Fruit fly (Drosophila melanogaster): Measurements from ENCODE around the gene unk.
A peak's percentile ranks its signal among the peaks of the same experiment; 100 is the strongest.

The unk gene

dm6 chr3R:23177457-23177856, 19.8 kb upstream of the unk start:
- TF ChIP-seq dsf (GFP tag; optimal IDR thresholded peaks at IDR 0.05; ENCODE audit: borderline replicate concordance) (no peak), dl (GFP tag; optimal IDR thresholded peaks at IDR 0.05; ENCODE audit: insufficient read depth in 1 of 2, partially characterized antibody in 2 of 2) (no peak), Rel (GFP tag; optimal IDR thresholded peaks at IDR 0.05) (no peak), Rel (tag; optimal IDR thresholded peaks at IDR 0.05) (peak; percentile 16), usp (GFP tag; optimal IDR thresholded peaks at IDR 0.05) (no peak), HLH106 (tag; optimal IDR thresholded peaks at IDR 0.05) (no peak), Myc (optimal IDR thresholded peaks at IDR 0.05) (no peak)

- TF ChIP-seq tai (GFP tag; optimal IDR thresholded peaks at IDR 0.05) (no peak), dl (GFP tag; optimal IDR thresholded peaks at IDR 0.05; ENCODE audit: insufficient read depth in 1 of 2, partially characterized antibody in 2 of 2) (no peak), rgr (GFP tag; optimal IDR thresholded peaks at IDR 0.05) (peak; percentile 76), GATAd (GFP tag; optimal IDR thresholded peaks at IDR 0.05) (peak; percentile 62), Abd-B (GFP tag; optimal IDR thresholded peaks at IDR 0.05) (no peak), Hnf4 (GFP tag; optimal IDR thresholded peaks at IDR 0.05) (peak; percentile 59), OdsH (GFP tag; optimal IDR thresholded peaks at IDR 0.05) (peak; percentile 39), Dif (GFP tag; optimal IDR thresholded peaks at IDR 0.05; ENCODE audit: partially characterized antibody) (no peak), fru (GFP tag; optimal IDR thresholded peaks at IDR 0.05) (peak; percentile 66), brk (GFP tag; optimal IDR thresholded peaks at IDR 0.05) (no peak), sage (GFP tag; optimal IDR thresholded peaks at IDR 0.05) (no peak), CG9705 (GFP tag; optimal IDR thresholded peaks at IDR 0.05) (peak; percentile 20), pan (optimal IDR thresholded peaks at IDR 0.05) (no peak), N (GFP tag; optimal IDR thresholded peaks at IDR 0.05) (no peak), Hr83 (GFP tag; optimal IDR thresholded peaks at IDR 0.05; ENCODE audit: poor library complexity, severe bottlenecking) (peak; percentile 91), Sp1 (GFP tag; optimal IDR thresholded peaks at IDR 0.05) (peak; percentile 39), Dfd (GFP tag; optimal IDR thresholded peaks at IDR 0.05) (no peak), Vsx2 (GFP tag; optimal IDR thresholded peaks at IDR 0.05; ENCODE audit: partially characterized antibody) (no peak), woc (GFP tag; optimal IDR thresholded peaks at IDR 0.05) (peak; percentile 7), usp (GFP tag; optimal IDR thresholded peaks at IDR 0.05) (no peak), CG32264 (GFP tag; optimal IDR thresholded peaks at IDR 0.05) (peak; percentile 59), ey (GFP tag; optimal IDR thresholded peaks at IDR 0.05) (peak; percentile 7), Rel (GFP tag; optimal IDR thresholded peaks at IDR 0.05) (no peak), Rel (tag; optimal IDR thresholded peaks at IDR 0.05) (peak; percentile 5), Jra (GFP tag; optimal IDR thresholded peaks at IDR 0.05) (peak; percentile 42), dsf (GFP tag; optimal IDR thresholded peaks at IDR 0.05; ENCODE audit: borderline replicate concordance) (no peak), sv (GFP tag; optimal IDR thresholded peaks at IDR 0.05) (peak; percentile 17), HLH106 (tag; optimal IDR thresholded peaks at IDR 0.05) (peak; percentile 33), Mio (GFP tag; optimal IDR thresholded peaks at IDR 0.05) (no peak), psq (GFP tag; optimal IDR thresholded peaks at IDR 0.05) (peak; percentile 14), Hr78 (GFP tag; optimal IDR thresholded peaks at IDR 0.05) (no peak), br (GFP tag; optimal IDR thresholded peaks at IDR 0.05) (peak; percentile 78), foxo (GFP tag; optimal IDR thresholded peaks at IDR 0.05) (peak in 1 of 2 experiments; percentile 63), jim (GFP tag; optimal IDR thresholded peaks at IDR 0.05) (no peak), dmrt93B (GFP tag; optimal IDR thresholded peaks at IDR 0.05) (peak; percentile 23), h (GFP tag; optimal IDR thresholded peaks at IDR 0.05) (peak; percentile 80), Myc (optimal IDR thresholded peaks at IDR 0.05) (no peak)
These were observed 18.9 kb upstream of the unk start for dm6 chr3R:23176445-23177087.

dm6 chr3R:23175376-23175775, 17.7 kb upstream of the unk start:
- TF ChIP-seq woc (GFP tag; optimal IDR thresholded peaks at IDR 0.05), result peak; percentile 92
- no peak for TF ChIP-seq N (GFP tag; optimal IDR thresholded peaks at IDR 0.05)
- TF ChIP-seq Mio (GFP tag; optimal IDR thresholded peaks at IDR 0.05), result peak; percentile 69
- TF ChIP-seq CG9705 (GFP tag; optimal IDR thresholded peaks at IDR 0.05), result peak; percentile 84
- no peak for TF ChIP-seq Dfd (GFP tag; optimal IDR thresholded peaks at IDR 0.05)
- no peak for TF ChIP-seq Vsx2 (GFP tag; optimal IDR thresholded peaks at IDR 0.05; ENCODE audit: partially characterized antibody)
- TF ChIP-seq rgr (GFP tag; optimal IDR thresholded peaks at IDR 0.05), result peak; percentile 98
- TF ChIP-seq CG32264 (GFP tag; optimal IDR thresholded peaks at IDR 0.05), result peak; percentile 96
- peak; percentile 98 for TF ChIP-seq fru (GFP tag; optimal IDR thresholded peaks at IDR 0.05)
- peak; percentile 90 for TF ChIP-seq dmrt93B (GFP tag; optimal IDR thresholded peaks at IDR 0.05)
- TF ChIP-seq Hnf4 (GFP tag; optimal IDR thresholded peaks at IDR 0.05), result peak; percentile 98
- peak; percentile 98 for TF ChIP-seq OdsH (GFP tag; optimal IDR thresholded peaks at IDR 0.05)
- TF ChIP-seq CrebA (GFP tag; optimal IDR thresholded peaks at IDR 0.05; ENCODE audit: borderline replicate concordance), result no peak
- TF ChIP-seq dl (GFP tag; optimal IDR thresholded peaks at IDR 0.05; ENCODE audit: insufficient read depth in 1 of 2, partially characterized antibody in 2 of 2), result peak in 1 of 2 experiments; percentile 30
- peak; percentile 97 for TF ChIP-seq Sp1 (GFP tag; optimal IDR thresholded peaks at IDR 0.05)
- peak; percentile 98 for TF ChIP-seq br (GFP tag; optimal IDR thresholded peaks at IDR 0.05)
- TF ChIP-seq dsf (GFP tag; optimal IDR thresholded peaks at IDR 0.05; ENCODE audit: borderline replicate concordance), result peak; percentile 86
- TF ChIP-seq Hr78 (GFP tag; optimal IDR thresholded peaks at IDR 0.05), result no peak
- no peak for TF ChIP-seq lola (GFP tag; optimal IDR thresholded peaks at IDR 0.05)
- peak; percentile 94 for TF ChIP-seq tai (GFP tag; optimal IDR thresholded peaks at IDR 0.05)
- TF ChIP-seq GATAd (GFP tag; optimal IDR thresholded peaks at IDR 0.05), result peak; percentile 73
- TF ChIP-seq Jra (GFP tag; optimal IDR thresholded peaks at IDR 0.05), result peak; percentile 97
- TF ChIP-seq sv (GFP tag; optimal IDR thresholded peaks at IDR 0.05), result peak; percentile 69
- TF ChIP-seq psq (GFP tag; optimal IDR thresholded peaks at IDR 0.05), result peak; percentile 95
- TF ChIP-seq usp (GFP tag; optimal IDR thresholded peaks at IDR 0.05), result no peak
- TF ChIP-seq Rel (GFP tag; optimal IDR thresholded peaks at IDR 0.05), result peak; percentile 83
- TF ChIP-seq Rel (tag; optimal IDR thresholded peaks at IDR 0.05), result peak; percentile 79
- TF ChIP-seq pan (optimal IDR thresholded peaks at IDR 0.05), result no peak
- no peak for TF ChIP-seq Abd-B (GFP tag; optimal IDR thresholded peaks at IDR 0.05)
- TF ChIP-seq ey (GFP tag; optimal IDR thresholded peaks at IDR 0.05), result peak; percentile 98
- TF ChIP-seq HLH106 (tag; optimal IDR thresholded peaks at IDR 0.05), result peak; percentile 97
- peak; percentile 89 for TF ChIP-seq sage (GFP tag; optimal IDR thresholded peaks at IDR 0.05)
- peak; percentile 99 for TF ChIP-seq h (GFP tag; optimal IDR thresholded peaks at IDR 0.05)
- TF ChIP-seq foxo (GFP tag; optimal IDR thresholded peaks at IDR 0.05), result peak; percentile 66 to 98
- no peak for TF ChIP-seq Myc (optimal IDR thresholded peaks at IDR 0.05)
